1 fruit fly cellular context compared by ENCODE assay signal in the genomic region with DNA sequence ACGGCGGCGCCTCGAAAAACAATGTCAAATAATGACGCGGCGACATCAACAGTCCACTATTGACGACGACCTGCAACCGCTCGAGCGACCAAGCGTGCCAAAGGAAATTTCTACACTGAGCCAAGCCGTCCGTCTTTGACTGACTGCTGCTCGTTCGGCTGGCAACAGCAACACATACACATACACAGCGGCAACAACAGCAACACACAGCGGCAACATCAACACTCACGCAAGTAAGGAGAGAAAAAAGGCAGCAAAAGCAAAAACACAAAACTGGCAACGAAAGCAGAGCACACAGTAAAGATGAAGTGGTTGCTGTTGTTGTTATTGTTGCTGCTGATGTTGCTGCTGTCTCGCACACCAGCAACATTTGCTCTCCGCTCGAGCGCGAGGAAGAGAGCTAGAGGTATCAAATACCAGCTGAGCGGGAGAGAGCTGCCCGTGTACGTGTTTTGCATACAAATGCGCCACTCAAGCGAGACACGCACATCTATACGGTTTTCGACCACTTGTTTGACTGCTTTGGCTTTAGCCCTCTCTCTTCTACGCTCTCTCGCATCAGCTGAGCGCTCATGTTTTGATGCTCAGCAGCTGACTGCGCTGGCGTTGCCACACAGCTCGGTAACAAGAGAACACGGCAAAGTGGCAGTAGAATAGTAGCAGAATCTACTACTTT.
TF ChIP-seq lines count a peak whose summit lies in the region.

No protein-coding gene starts in this region.

TF ChIP-seq in whole organism, embryonic, 481 proteins besides CTCF, POLR2A, EP300 and RAD21 (continued from another document and continues in another):
- TF ChIP-seq so (GFP tag; IDR thresholded peaks at IDR 0.05; lab: Robert Waterston, UW) (peak; percentile 79; the same call in 2 of the 3 replicates), Ada2b (GFP tag; IDR thresholded peaks at IDR 0.05; lab: Robert Waterston, UW) (no peak), CG1024 (GFP tag; IDR thresholded peaks at IDR 0.05; lab: Robert Waterston, UW) (0 out of 2 replicates have a peak, but pooled peaks have one; percentile 6), sob (GFP tag; IDR thresholded peaks at IDR 0.05; lab: Robert Waterston, UW) (peak; percentile 40; the same call in 1 of the 2 replicates), Stat92E (GFP tag; optimal IDR thresholded peaks at IDR 0.05; lab: Kevin White, UChicago) (peak in 1 of 3 experiments; percentile 70), Mad (GFP tag; optimal IDR thresholded peaks at IDR 0.05; lab: Kevin White, UChicago) (no peak), twi (tag; optimal IDR thresholded peaks at IDR 0.05; lab: Kevin White, UChicago) (no peak), Drgx (GFP tag; IDR thresholded peaks at IDR 0.05; lab: Robert Waterston, UW) (peak; percentile 71), CG3281 (GFP tag; optimal IDR thresholded peaks at IDR 0.05; lab: Kevin White, UChicago) (no peak), CG16815 (GFP tag; optimal IDR thresholded peaks at IDR 0.05; lab: Kevin White, UChicago) (no peak), BtbVII (GFP tag; optimal IDR thresholded peaks at IDR 0.05; lab: Kevin White, UChicago) (peak; percentile 59), CG13424 (tag; optimal IDR thresholded peaks at IDR 0.05; lab: Kevin White, UChicago) (no peak), grau (tag; optimal IDR thresholded peaks at IDR 0.05; lab: Kevin White, UChicago) (peak; percentile 18), CG3995 (GFP tag; optimal IDR thresholded peaks at IDR 0.05; lab: Kevin White, UChicago) (no peak), CG42726 (GFP tag; IDR thresholded peaks at IDR 0.05; lab: Robert Waterston, UW; ENCODE audit: partially characterized antibody) (peak; percentile 58; the same call in 1 of the 2 replicates), Mrtf (GFP tag; IDR thresholded peaks at IDR 0.05; lab: Robert Waterston, UW) (no peak), CG31224 (GFP tag; IDR thresholded peaks at IDR 0.05; lab: Robert Waterston, UW) (no peak), CG8388 (GFP tag; optimal IDR thresholded peaks at IDR 0.05; lab: Kevin White, UChicago) (no peak), CG13894 (tag; optimal IDR thresholded peaks at IDR 0.05; lab: Kevin White, UChicago) (peak; percentile 69), fd96Cb (tag; optimal IDR thresholded peaks at IDR 0.05; lab: Kevin White, UChicago) (no peak), ham (GFP tag; IDR thresholded peaks at IDR 0.05; lab: Robert Waterston, UW) (no peak), CG4424 (GFP tag; optimal IDR thresholded peaks at IDR 0.05; lab: Kevin White, UChicago) (peak; percentile 100), CG6813 (GFP tag; optimal IDR thresholded peaks at IDR 0.05; lab: Kevin White, UChicago) (peak; percentile 4), Sry-β (GFP tag; optimal IDR thresholded peaks at IDR 0.05; lab: Kevin White, UChicago) (no peak), HHEX (GFP tag; optimal IDR thresholded peaks at IDR 0.05; lab: Kevin White, UChicago) (no peak), Blimp-1 (GFP tag; optimal IDR thresholded peaks at IDR 0.05; lab: Kevin White, UChicago) (peak; percentile 32), tx (GFP tag; optimal IDR thresholded peaks at IDR 0.05; lab: Kevin White, UChicago) (no peak), usp (GFP tag; optimal IDR thresholded peaks at IDR 0.05; lab: Kevin White, UChicago) (no peak), tgo (GFP tag; IDR thresholded peaks at IDR 0.05; lab: Robert Waterston, UW) (no peak), CG17829 (tag; optimal IDR thresholded peaks at IDR 0.05; lab: Kevin White, UChicago) (peak; percentile 62), CG2678 (tag; optimal IDR thresholded peaks at IDR 0.05; lab: Kevin White, UChicago) (peak; percentile 13), NC2β (GFP tag; optimal IDR thresholded peaks at IDR 0.05; lab: Kevin White, UChicago) (peak; percentile 1), Fer3 (tag; optimal IDR thresholded peaks at IDR 0.05; lab: Kevin White, UChicago) (no peak), CG43689 (GFP tag; IDR thresholded peaks at IDR 0.05; lab: Robert Waterston, UW) (no peak), pan (optimal IDR thresholded peaks at IDR 0.05; lab: Kevin White, UChicago) (no peak), pan (GFP tag; optimal IDR thresholded peaks at IDR 0.05 in 1 of 2, IDR thresholded peaks at IDR 0.05 in 1 of 2) (peak in 1 of 2 experiments; percentile 36), HLH3B (GFP tag; IDR thresholded peaks at IDR 0.05; lab: Robert Waterston, UW) (0 out of 2 replicates have a peak, but pooled peaks have one; percentile 11), CG3838 (GFP tag; optimal IDR thresholded peaks at IDR 0.05; lab: Kevin White, UChicago) (peak; percentile 71), ems (GFP tag; optimal IDR thresholded peaks at IDR 0.05; lab: Kevin White, UChicago) (no peak), da (GFP tag; optimal IDR thresholded peaks at IDR 0.05; lab: Kevin White, UChicago) (no peak), croc (GFP tag; conservative IDR thresholded peaks at IDR 0.05; lab: Robert Waterston, UW) (no peak), maf-S (GFP tag; optimal IDR thresholded peaks at IDR 0.05; lab: Kevin White, UChicago) (no peak), Oaz (GFP tag; IDR thresholded peaks at IDR 0.05; lab: Robert Waterston, UW) (no peak), CG1529 (GFP tag; optimal IDR thresholded peaks at IDR 0.05; lab: Kevin White, UChicago) (peak; percentile 32), CG4328 (GFP tag; optimal IDR thresholded peaks at IDR 0.05; lab: Kevin White, UChicago) (no peak), nerfin-1 (tag; optimal IDR thresholded peaks at IDR 0.05; lab: Kevin White, UChicago) (peak; percentile 69), Fer1 (GFP tag; optimal IDR thresholded peaks at IDR 0.05; lab: Kevin White, UChicago) (peak; percentile 64), chinmo (GFP tag; IDR thresholded peaks at IDR 0.05; lab: Robert Waterston, UW; ENCODE audit: partially characterized antibody) (peak; percentile 98), wor (GFP tag; IDR thresholded peaks at IDR 0.05; lab: Robert Waterston, UW) (no peak), fd102C (GFP tag; optimal IDR thresholded peaks at IDR 0.05; lab: Kevin White, UChicago) (no peak), CG7963 (GFP tag; IDR thresholded peaks at IDR 0.05; lab: Robert Waterston, UW; ENCODE audit: partially characterized antibody) (no peak), CG12236 (GFP tag; optimal IDR thresholded peaks at IDR 0.05; lab: Kevin White, UChicago) (no peak), gsb-n (tag; optimal IDR thresholded peaks at IDR 0.05; lab: Kevin White, UChicago) (peak; percentile 14), oc (tag; optimal IDR thresholded peaks at IDR 0.05; lab: Kevin White, UChicago) (peak; percentile 39), CG14965 (GFP tag; optimal IDR thresholded peaks at IDR 0.05; lab: Kevin White, UChicago; ENCODE audit: borderline replicate concordance) (no peak), corto (GFP tag; optimal IDR thresholded peaks at IDR 0.05; lab: Kevin White, UChicago) (peak; percentile 70), Doc2 (GFP tag; IDR thresholded peaks at IDR 0.05; lab: Robert Waterston, UW) (no peak), her (GFP tag; optimal IDR thresholded peaks at IDR 0.05; lab: Kevin White, UChicago) (no peak), CG5180 (GFP tag; optimal IDR thresholded peaks at IDR 0.05; lab: Kevin White, UChicago) (peak; percentile 75), CG9932 (GFP tag; IDR thresholded peaks at IDR 0.05; lab: Robert Waterston, UW) (peak; percentile 19; the same call in 1 of the 2 replicates), CoRest (tag; optimal IDR thresholded peaks at IDR 0.05; lab: Kevin White, UChicago) (no peak), Sox102F (GFP tag; optimal IDR thresholded peaks at IDR 0.05; lab: Kevin White, UChicago) (no peak), en (GFP tag; optimal IDR thresholded peaks at IDR 0.05; lab: Kevin White, UChicago) (no peak), pzg (GFP tag; optimal IDR thresholded peaks at IDR 0.05; lab: Kevin White, UChicago) (peak; percentile 28), GATAe (GFP tag; conservative IDR thresholded peaks at IDR 0.05; lab: Robert Waterston, UW) (no peak), CG8359 (GFP tag; optimal IDR thresholded peaks at IDR 0.05; lab: Kevin White, UChicago; ENCODE audit: borderline replicate concordance) (no peak), rib (GFP tag; IDR thresholded peaks at IDR 0.05; lab: Robert Waterston, UW) (peak; percentile 82), br (optimal IDR thresholded peaks at IDR 0.05; lab: Kevin White, UChicago) (no peak), vfl (GFP tag; optimal IDR thresholded peaks at IDR 0.05; lab: Kevin White, UChicago) (peak; percentile 29), CG7745 (tag; optimal IDR thresholded peaks at IDR 0.05; lab: Kevin White, UChicago) (no peak), peb (GFP tag; IDR thresholded peaks at IDR 0.05; lab: Robert Waterston, UW) (no peak), Nf-YA (GFP tag; IDR thresholded peaks at IDR 0.05; lab: Robert Waterston, UW) (no peak), Dref (GFP tag; IDR thresholded peaks at IDR 0.05; lab: Robert Waterston, UW) (no peak), CG17186 (GFP tag; optimal IDR thresholded peaks at IDR 0.05; lab: Kevin White, UChicago) (no peak), unc-4 (GFP tag; IDR thresholded peaks at IDR 0.05; lab: Robert Waterston, UW; ENCODE audit: partially characterized antibody) (peak; percentile 62), gem (tag; optimal IDR thresholded peaks at IDR 0.05; lab: Kevin White, UChicago) (no peak), E2f1 (GFP tag; IDR thresholded peaks at IDR 0.05; lab: Robert Waterston, UW) (no peak; the same call in 1 of the 2 replicates), Spps (tag; optimal IDR thresholded peaks at IDR 0.05; lab: Kevin White, UChicago) (peak; percentile 6), CG12391 (tag; optimal IDR thresholded peaks at IDR 0.05; lab: Kevin White, UChicago) (peak; percentile 10), CG17328 (GFP tag; IDR thresholded peaks at IDR 0.05; lab: Robert Waterston, UW) (0 out of 2 replicates have a peak, but pooled peaks have one; percentile 11), CG13624 (GFP tag; optimal IDR thresholded peaks at IDR 0.05; lab: Kevin White, UChicago) (peak; percentile 40), row (GFP tag; IDR thresholded peaks at IDR 0.05; lab: Robert Waterston, UW) (no peak; the same call in 2 of the 3 replicates), jumu (GFP tag; optimal IDR thresholded peaks at IDR 0.05; lab: Kevin White, UChicago) (no peak), amos (GFP tag; IDR thresholded peaks at IDR 0.05; lab: Robert Waterston, UW; ENCODE audit: partially characterized antibody) (no peak; the same call in 1 of the 2 replicates), HmgZ (tag; optimal IDR thresholded peaks at IDR 0.05; lab: Kevin White, UChicago) (peak; percentile 86), CrebB (tag; optimal IDR thresholded peaks at IDR 0.05; lab: Kevin White, UChicago) (peak; percentile 57), Rfx (GFP tag; IDR thresholded peaks at IDR 0.05; lab: Robert Waterston, UW) (peak; percentile 39; the same call in 1 of the 2 replicates), bab2 (GFP tag; optimal IDR thresholded peaks at IDR 0.05; lab: Kevin White, UChicago) (no peak), phol (tag; optimal IDR thresholded peaks at IDR 0.05; lab: Kevin White, UChicago) (no peak), tio (GFP tag; optimal IDR thresholded peaks at IDR 0.05; lab: Kevin White, UChicago) (no peak), Bgb (GFP tag; IDR thresholded peaks at IDR 0.05; lab: Robert Waterston, UW; ENCODE audit: partially characterized antibody) (peak; percentile 43; the same call in 1 of the 2 replicates), esg (GFP tag; conservative IDR thresholded peaks at IDR 0.05; lab: Robert Waterston, UW) (no peak), E2f2 (GFP tag; IDR thresholded peaks at IDR 0.05; lab: Robert Waterston, UW) (no peak), CG10209 (GFP tag; optimal IDR thresholded peaks at IDR 0.05; lab: Kevin White, UChicago) (no peak), CG8924 (tag; optimal IDR thresholded peaks at IDR 0.05; lab: Kevin White, UChicago) (peak; percentile 29), HLHmδ (GFP tag; optimal IDR thresholded peaks at IDR 0.05; lab: Kevin White, UChicago) (peak; percentile 15), CG8290 (GFP tag; optimal IDR thresholded peaks at IDR 0.05; lab: Kevin White, UChicago) (no peak), CG8290 (tag; optimal IDR thresholded peaks at IDR 0.05; lab: Kevin White, UChicago) (peak in 1 of 2 experiments; percentile 73), sr (GFP tag; IDR thresholded peaks at IDR 0.05; lab: Robert Waterston, UW) (peak; percentile 60; the same call in 2 of the 3 replicates), btn (GFP tag; optimal IDR thresholded peaks at IDR 0.05; lab: Kevin White, UChicago) (no peak), CG1647 (GFP tag; optimal IDR thresholded peaks at IDR 0.05; lab: Kevin White, UChicago) (no peak), B-H2 (GFP tag; optimal IDR thresholded peaks at IDR 0.05; lab: Kevin White, UChicago) (no peak), unpg (GFP tag; optimal IDR thresholded peaks at IDR 0.05; lab: Kevin White, UChicago) (peak; percentile 11), run (tag; optimal IDR thresholded peaks at IDR 0.05; lab: Kevin White, UChicago) (peak; percentile 5), CG10654 (GFP tag; optimal IDR thresholded peaks at IDR 0.05; lab: Kevin White, UChicago) (no peak), psq (GFP tag; optimal IDR thresholded peaks at IDR 0.05; lab: Kevin White, UChicago) (peak; percentile 74), CG32532 (GFP tag; IDR thresholded peaks at IDR 0.05; lab: Robert Waterston, UW) (0 out of 2 replicates have a peak, but pooled peaks have one; percentile 31), stc (GFP tag; IDR thresholded peaks at IDR 0.05; lab: Robert Waterston, UW) (no peak), CG6175 (GFP tag; IDR thresholded peaks at IDR 0.05; lab: Robert Waterston, UW) (peak; percentile 97), dysf (GFP tag; IDR thresholded peaks at IDR 0.05; lab: Robert Waterston, UW) (no peak), Dip3 (GFP tag; optimal IDR thresholded peaks at IDR 0.05; lab: Kevin White, UChicago) (no peak), Sox100B (GFP tag; optimal IDR thresholded peaks at IDR 0.05; lab: Kevin White, UChicago) (no peak), CG12104 (GFP tag; optimal IDR thresholded peaks at IDR 0.05; lab: Kevin White, UChicago) (no peak), Atf6 (GFP tag; IDR thresholded peaks at IDR 0.05; lab: Robert Waterston, UW) (0 out of 2 replicates have a peak, but pooled peaks have one; percentile 48), Taf1 (GFP tag; IDR thresholded peaks at IDR 0.05; lab: Robert Waterston, UW) (no peak), CG12299 (tag; optimal IDR thresholded peaks at IDR 0.05; lab: Kevin White, UChicago) (no peak), sisA (GFP tag; IDR thresholded peaks at IDR 0.05; lab: Robert Waterston, UW) (no peak), Six4 (GFP tag; optimal IDR thresholded peaks at IDR 0.05; lab: Kevin White, UChicago) (no peak), CG10267 (tag; optimal IDR thresholded peaks at IDR 0.05; lab: Kevin White, UChicago) (peak; percentile 21), Ptx1 (GFP tag; IDR thresholded peaks at IDR 0.05; lab: Robert Waterston, UW) (no peak), CG16863 (GFP tag; optimal IDR thresholded peaks at IDR 0.05; lab: Kevin White, UChicago) (no peak), CG18262 (tag; optimal IDR thresholded peaks at IDR 0.05; lab: Kevin White, UChicago) (peak; percentile 36), otp (GFP tag; IDR thresholded peaks at IDR 0.05; lab: Robert Waterston, UW) (peak; percentile 29; the same call in 1 of the 3 replicates)
